Worm (Caenorhabditis elegans): ENCODE measurements around the gene acl-9.
A peak's percentile ranks its signal among the peaks of the same experiment; 100 is the strongest.

acl-9 gene

ce11 chrV:6467676-6468075, 14.7 kb downstream of the acl-9 start:
- TF ChIP-seq F16B12.6 (tag; optimal IDR thresholded peaks at IDR 0.05): no peak
- no peak for TF ChIP-seq hlh-4 (tag; optimal IDR thresholded peaks at IDR 0.05)
- TF ChIP-seq xbp-1 (tag; optimal IDR thresholded peaks at IDR 0.05): no peak
- no peak for TF ChIP-seq mab-9 (GFP tag; IDR thresholded peaks at IDR 0.05)
- TF ChIP-seq swsn-7 (tag; optimal IDR thresholded peaks at IDR 0.05): no peak
- no peak for TF ChIP-seq lin-15B (tag; optimal IDR thresholded peaks at IDR 0.05)
- TF ChIP-seq fkh-10 (GFP tag; optimal IDR thresholded peaks at IDR 0.05): no peak
- TF ChIP-seq aly-2 (tag; optimal IDR thresholded peaks at IDR 0.05): no peak
- no peak for TF ChIP-seq ceh-8 (GFP tag; optimal IDR thresholded peaks at IDR 0.05)
- no peak for TF ChIP-seq unc-30 (tag; optimal IDR thresholded peaks at IDR 0.05)
- TF ChIP-seq rnt-1 (tag; optimal IDR thresholded peaks at IDR 0.05): peak; percentile 76
- peak in 1 of 2 experiments; percentile 12 for TF ChIP-seq lsy-2 (tag; optimal IDR thresholded peaks at IDR 0.05)
- peak; percentile 69 for TF ChIP-seq lin-14 (GFP tag; optimal IDR thresholded peaks at IDR 0.05)
- TF ChIP-seq fkh-4 (tag; optimal IDR thresholded peaks at IDR 0.05; ENCODE audit: borderline replicate concordance): no peak
- no peak for TF ChIP-seq elt-3 (tag; optimal IDR thresholded peaks at IDR 0.05)
- no peak for TF ChIP-seq sptf-1 (tag; optimal IDR thresholded peaks at IDR 0.05)
- no peak for TF ChIP-seq jun-1 (tag; optimal IDR thresholded peaks at IDR 0.05)
- TF ChIP-seq pag-3 (tag; optimal IDR thresholded peaks at IDR 0.05; ENCODE audit: borderline replicate concordance, insufficient read depth): peak; percentile 96
- TF ChIP-seq egl-13 (tag; optimal IDR thresholded peaks at IDR 0.05): no peak
- no peak for TF ChIP-seq C16A3.4 (tag; optimal IDR thresholded peaks at IDR 0.05)
- TF ChIP-seq pqm-1 (tag; optimal IDR thresholded peaks at IDR 0.05): no peak
- TF ChIP-seq mdl-1 (tag; optimal IDR thresholded peaks at IDR 0.05): no peak
- peak; percentile 26 for TF ChIP-seq lin-39 (tag; optimal IDR thresholded peaks at IDR 0.05)
- no peak for TF ChIP-seq ztf-11 (tag; optimal IDR thresholded peaks at IDR 0.05)
- no peak for TF ChIP-seq nhr-11 (tag; optimal IDR thresholded peaks at IDR 0.05)
- TF ChIP-seq lin-13 (GFP tag; optimal IDR thresholded peaks at IDR 0.05): no peak
- no peak for TF ChIP-seq nhr-84 (tag; optimal IDR thresholded peaks at IDR 0.05)
- TF ChIP-seq alr-1 (tag; optimal IDR thresholded peaks at IDR 0.05; ENCODE audit: borderline replicate concordance): no peak
- TF ChIP-seq nhr-71 (tag; optimal IDR thresholded peaks at IDR 0.05): peak; percentile 22

DNA sequence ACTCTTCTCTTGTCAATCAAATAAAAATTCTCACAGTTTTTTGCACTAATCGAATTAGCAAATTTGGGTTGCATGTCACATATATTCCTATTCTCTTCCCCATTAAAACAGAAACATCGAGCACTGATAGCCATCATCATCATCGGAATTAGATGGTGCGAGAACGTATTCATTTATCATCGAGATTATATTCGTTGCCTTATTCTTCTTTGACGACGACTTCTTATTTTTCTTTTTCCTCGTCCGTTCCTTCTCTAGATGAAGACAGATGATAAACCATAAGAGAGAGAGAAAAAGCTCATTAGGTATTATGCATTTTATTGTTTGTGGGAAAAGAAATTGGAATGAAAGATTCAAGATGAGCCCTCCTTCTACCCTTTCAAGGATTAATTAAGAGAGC, 18.2 kb downstream of the acl-9 start:
- TF ChIP-seq irx-1 (tag; optimal IDR thresholded peaks at IDR 0.05) (no peak), tbx-2 (tag; optimal IDR thresholded peaks at IDR 0.05) (no peak), lin-15B (tag; optimal IDR thresholded peaks at IDR 0.05) (no peak), snu-23 (GFP tag; optimal IDR thresholded peaks at IDR 0.05) (no peak), mep-1 (tag; optimal IDR thresholded peaks at IDR 0.05) (no peak), nhr-90 (tag; optimal IDR thresholded peaks at IDR 0.05; ENCODE audit: poor library complexity) (no peak), nhr-237 (tag; optimal IDR thresholded peaks at IDR 0.05) (no peak)

DNA sequence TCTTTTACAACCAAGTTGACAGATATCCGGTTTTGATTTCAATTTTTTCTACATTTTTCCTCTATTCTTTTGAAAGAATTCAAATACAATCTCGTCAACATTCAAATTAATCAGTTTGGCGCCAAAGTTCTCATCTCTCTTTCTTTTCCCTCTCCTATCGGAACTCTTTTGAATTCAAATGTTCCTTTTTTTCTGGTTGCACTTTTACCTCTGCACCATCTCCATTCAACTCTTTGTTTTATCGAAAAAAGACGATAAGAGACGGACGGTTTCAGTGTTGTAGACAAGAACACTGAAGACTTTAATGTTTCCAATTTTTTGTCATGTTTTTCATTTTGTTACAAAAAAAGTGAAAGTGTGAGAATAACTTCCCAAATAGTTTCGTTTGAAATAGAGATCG, 23.0 kb downstream of the acl-9 start:
- TF ChIP-seq nhr-90 (tag; optimal IDR thresholded peaks at IDR 0.05; ENCODE audit: poor library complexity): no peak
- peak; percentile 13 for TF ChIP-seq blmp-1 (tag; optimal IDR thresholded peaks at IDR 0.05)
- no peak for TF ChIP-seq lin-39 (tag; optimal IDR thresholded peaks at IDR 0.05)
- TF ChIP-seq dpl-1 (GFP tag; optimal IDR thresholded peaks at IDR 0.05): peak in 1 of 3 experiments; percentile 14
- TF ChIP-seq lir-3 (tag; optimal IDR thresholded peaks at IDR 0.05; ENCODE audit: poor library complexity): no peak
- TF ChIP-seq efl-1 (optimal IDR thresholded peaks at IDR 0.05): peak in 1 of 2 experiments; percentile 0
- peak; percentile 23 to 83 for TF ChIP-seq efl-1 (GFP tag; optimal IDR thresholded peaks at IDR 0.05 in 1 of 2)
- TF ChIP-seq egl-27 (tag; optimal IDR thresholded peaks at IDR 0.05): no peak
- TF ChIP-seq lin-13 (GFP tag; optimal IDR thresholded peaks at IDR 0.05): no peak
- no peak for TF ChIP-seq efl-3 (GFP tag; optimal IDR thresholded peaks at IDR 0.05)

Measured in whole organism, L1 larva.